Fruit fly (Drosophila melanogaster) whole organism, prepupa: Measurements from ENCODE around the gene Cad89D.

Source experiments
- Blimp-1 ChIP-seq: fragments of 200-800 bp; sonication (Bioruptor generic); optimal IDR thresholded peaks from 3 replicates; lab custom pipeline; 2017; ENCODE audit warnings: missing biosample characterization, missing genetic modification characterization, mild to moderate bottlenecking, moderate library complexity, missing genetic modification reagents
- CG15336 ChIP-seq: fragments of 200-800 bp; sonication (Bioruptor generic); IDR thresholded peaks from 2 replicates; pipeline ENCODE4 v1.3.6; 2022; ENCODE audit warnings: missing biosample characterization, missing genetic modification characterization
- CG31627 ChIP-seq: fragments of 200-800 bp; sonication (Bioruptor generic); optimal IDR thresholded peaks from 3 replicates; lab custom pipeline; 2016; ENCODE audit warnings: missing biosample characterization, missing genetic modification characterization
- CG6792 ChIP-seq: fragments of 200-800 bp; sonication (Bioruptor generic); optimal IDR thresholded peaks from 3 replicates; lab custom pipeline; 2016; ENCODE audit warnings: missing biosample characterization, missing genetic modification characterization
- CG6854 ChIP-seq: fragments of 200-800 bp; sonication (Bioruptor generic); optimal IDR thresholded peaks from 2 replicates; lab custom pipeline; 2017; ENCODE audit warnings: missing biosample characterization, mild to moderate bottlenecking, missing genetic modification characterization
- CG9139 ChIP-seq: fragments of 200-800 bp; sonication (Bioruptor generic); optimal IDR thresholded peaks from 3 replicates; lab custom pipeline; 2017; ENCODE audit warnings: missing biosample characterization, mild to moderate bottlenecking, missing genetic modification characterization
- Ets21C ChIP-seq: fragments of 200-800 bp; sonication (Bioruptor generic); optimal IDR thresholded peaks from 3 replicates; lab custom pipeline; 2016; ENCODE audit warnings: missing biosample characterization, missing genetic modification characterization
- Hr39 ChIP-seq: fragments of 200-800 bp; sonication (Bioruptor generic); optimal IDR thresholded peaks from 2 replicates; lab custom pipeline; 2016; ENCODE audit warnings: missing biosample characterization, missing genetic modification characterization
- Lpt ChIP-seq: fragments of 200-800 bp; sonication (Bioruptor generic); optimal IDR thresholded peaks from 3 replicates; lab custom pipeline; 2016; ENCODE audit warnings: missing biosample characterization, missing genetic modification characterization
- OdsH ChIP-seq: fragments of 200-800 bp; sonication (Bioruptor generic); optimal IDR thresholded peaks from 3 replicates; lab custom pipeline; 2016; ENCODE audit warnings: missing biosample characterization, missing genetic modification characterization
- Smox ChIP-seq: fragments of 200-800 bp; sonication (Bioruptor generic); optimal IDR thresholded peaks from 3 replicates; lab custom pipeline; 2016; ENCODE audit warnings: missing biosample characterization, missing genetic modification characterization
- Sox102F ChIP-seq: fragments of 200-800 bp; sonication (Bioruptor generic); optimal IDR thresholded peaks from 2 replicates; lab custom pipeline; 2016; ENCODE audit warnings: missing biosample characterization, mild to moderate bottlenecking, missing genetic modification characterization

dm6 chr3R:16442937-16443336 is 52.3 kb downstream of the Cad89D start, which contains the start of the genes Ttc1 and CG14882:
- no peak for TF ChIP-seq Smox (GFP tag; lab: Kevin White, UChicago)
- TF ChIP-seq CG6792, result peak; percentile 86
- peak; percentile 87 for TF ChIP-seq CG31627 (GFP tag; lab: Kevin White, UChicago)
- peak; percentile 87 for TF ChIP-seq Hr39 (GFP tag; lab: Kevin White, UChicago)
- peak; percentile 63 for TF ChIP-seq CG9139
- TF ChIP-seq Lpt, result peak; percentile 57
- TF ChIP-seq Ets21C (GFP tag; lab: Kevin White, UChicago), result no peak
- TF ChIP-seq Sox102F (GFP tag; lab: Kevin White, UChicago), result no peak
- TF ChIP-seq OdsH (GFP tag; lab: Kevin White, UChicago), result peak; percentile 91
- TF ChIP-seq CG6854 (GFP tag; lab: Kevin White, UChicago), result no peak
- no peak for TF ChIP-seq Blimp-1
- peak; percentile 94 for TF ChIP-seq CG15336
